Fruit fly (Drosophila melanogaster) whole organism, prepupa: ENCODE data around the gene CG42240.

Experiments used
- Blimp-1 ChIP-seq: fragments of 200-800 bp; sonication (Bioruptor generic); optimal IDR thresholded peaks from 3 replicates; lab custom pipeline; 2017; ENCODE audit warnings: missing biosample characterization, missing genetic modification characterization, mild to moderate bottlenecking, moderate library complexity, missing genetic modification reagents
- CG10631 ChIP-seq: fragments of 200-800 bp; sonication (Bioruptor generic); optimal IDR thresholded peaks from 2 replicates; lab custom pipeline; 2016; ENCODE audit warnings: missing biosample characterization, missing genetic modification characterization
- CG10669 ChIP-seq: fragments of 200-800 bp; sonication (Bioruptor generic); optimal IDR thresholded peaks from 3 replicates; lab custom pipeline; 2018; ENCODE audit warnings: missing biosample characterization, mild to moderate bottlenecking, missing genetic modification characterization, moderate library complexity
- CG11762 ChIP-seq: fragments of 200-800 bp; sonication (Bioruptor generic); optimal IDR thresholded peaks from 3 replicates; lab custom pipeline; 2016; ENCODE audit warnings: missing biosample characterization, missing genetic modification characterization; ENCODE audit not compliant: insufficient read depth
- CG11902 ChIP-seq: fragments of 200-800 bp; sonication (Bioruptor generic); optimal IDR thresholded peaks from 3 replicates; lab custom pipeline; 2016; ENCODE audit warnings: missing biosample characterization, missing genetic modification characterization
- CG15336 ChIP-seq: fragments of 200-800 bp; sonication (Bioruptor generic); IDR thresholded peaks from 2 replicates; pipeline ENCODE4 v1.3.6; 2022; ENCODE audit warnings: missing biosample characterization, missing genetic modification characterization
- CG1621 ChIP-seq: fragments of 200-800 bp; sonication (Bioruptor generic); optimal IDR thresholded peaks from 3 replicates; lab custom pipeline; 2018; ENCODE audit warnings: missing biosample characterization, mild to moderate bottlenecking, missing genetic modification characterization
- CG3032 ChIP-seq: fragments of 200-800 bp; optimal IDR thresholded peaks from 2 replicates; lab custom pipeline; 2019; ENCODE audit warnings: missing biosample characterization, mild to moderate bottlenecking, missing genetic modification characterization, moderate library complexity
- CG32006 ChIP-seq: fragments of 200-800 bp; sonication (Bioruptor generic); optimal IDR thresholded peaks from 3 replicates; lab custom pipeline; 2017; ENCODE audit warnings: missing biosample characterization, mild to moderate bottlenecking, missing genetic modification characterization
- CG34406 ChIP-seq: fragments of 200-800 bp; sonication (Bioruptor generic); optimal IDR thresholded peaks from 3 replicates; lab custom pipeline; 2016; ENCODE audit warnings: missing biosample characterization, missing genetic modification characterization
- CG4318 ChIP-seq: fragments of 200-800 bp; sonication (Bioruptor generic); optimal IDR thresholded peaks from 3 replicates; lab custom pipeline; 2017; ENCODE audit warnings: missing biosample characterization, mild to moderate bottlenecking, missing genetic modification characterization
- CG6808 ChIP-seq: fragments of 200-800 bp; sonication (Bioruptor generic); optimal IDR thresholded peaks from 3 replicates; lab custom pipeline; 2017; ENCODE audit warnings: missing biosample characterization, missing genetic modification characterization, mild to moderate bottlenecking, moderate library complexity, missing genetic modification reagents
- CG7368 ChIP-seq: fragments of 200-800 bp; sonication (Bioruptor generic); optimal IDR thresholded peaks from 3 replicates; lab custom pipeline; 2016; ENCODE audit warnings: missing biosample characterization, missing genetic modification characterization
- CG8319 ChIP-seq: fragments of 200-800 bp; sonication (Bioruptor generic); optimal IDR thresholded peaks from 3 replicates; lab custom pipeline; 2016; ENCODE audit warnings: missing biosample characterization, missing genetic modification characterization
- CG8632 ChIP-seq: fragments of 200-800 bp; sonication (Bioruptor generic); optimal IDR thresholded peaks from 3 replicates; lab custom pipeline; 2016; ENCODE audit warnings: missing biosample characterization, missing genetic modification characterization
- CG9139 ChIP-seq: fragments of 200-800 bp; sonication (Bioruptor generic); optimal IDR thresholded peaks from 3 replicates; lab custom pipeline; 2017; ENCODE audit warnings: missing biosample characterization, mild to moderate bottlenecking, missing genetic modification characterization
- Eip75B ChIP-seq: fragments of 200-800 bp; sonication (Bioruptor generic); optimal IDR thresholded peaks from 3 replicates; lab custom pipeline; 2016; ENCODE audit warnings: missing biosample characterization, missing genetic modification characterization
- Eip78C ChIP-seq: fragments of 200-800 bp; sonication (Bioruptor generic); peaks from one replicate; lab custom pipeline; 2016; ENCODE audit warnings: missing biosample characterization, missing genetic modification characterization
- Eip93F ChIP-seq: fragments of 200-800 bp; sonication (Bioruptor generic); optimal IDR thresholded peaks from 2 replicates; lab custom pipeline; 2016; ENCODE audit warnings: missing biosample characterization, mild to moderate bottlenecking, missing genetic modification characterization
- Gug ChIP-seq: fragments of 200-800 bp; sonication (Bioruptor generic); IDR thresholded peaks from 2 replicates; pipeline ENCODE4 v1.3.6; 2022; ENCODE audit warnings: missing biosample characterization, missing genetic modification characterization
- Hr38 ChIP-seq: sonication (Bioruptor generic); optimal IDR thresholded peaks from 2 replicates; lab custom pipeline; 2016; ENCODE audit warnings: missing biosample characterization, missing genetic modification characterization
- Hr39 ChIP-seq: fragments of 200-800 bp; sonication (Bioruptor generic); optimal IDR thresholded peaks from 2 replicates; lab custom pipeline; 2016; ENCODE audit warnings: missing biosample characterization, missing genetic modification characterization
- Hr4 ChIP-seq: fragments of 200-800 bp; sonication (Bioruptor generic); optimal IDR thresholded peaks from 3 replicates; lab custom pipeline; 2016; ENCODE audit warnings: missing biosample characterization, missing genetic modification characterization
- Met ChIP-seq: fragments of 200-800 bp; sonication (Bioruptor generic); optimal IDR thresholded peaks from 3 replicates; lab custom pipeline; 2016; ENCODE audit warnings: missing biosample characterization, missing genetic modification characterization
- Smox ChIP-seq: fragments of 200-800 bp; sonication (Bioruptor generic); optimal IDR thresholded peaks from 3 replicates; lab custom pipeline; 2016; ENCODE audit warnings: missing biosample characterization, missing genetic modification characterization
- Sox102F ChIP-seq: fragments of 200-800 bp; sonication (Bioruptor generic); optimal IDR thresholded peaks from 2 replicates; lab custom pipeline; 2016; ENCODE audit warnings: missing biosample characterization, mild to moderate bottlenecking, missing genetic modification characterization
- Sox14 ChIP-seq: fragments of 200-800 bp; sonication (Bioruptor generic); optimal IDR thresholded peaks from 3 replicates; lab custom pipeline; 2016; ENCODE audit warnings: missing biosample characterization, missing genetic modification characterization
- achi ChIP-seq: fragments of 200-800 bp; sonication (Bioruptor generic); optimal IDR thresholded peaks from 3 replicates; lab custom pipeline; 2016; ENCODE audit warnings: missing biosample characterization, missing genetic modification characterization
- acj6 ChIP-seq: fragments of 200-800 bp; sonication (Bioruptor generic); optimal IDR thresholded peaks from 3 replicates; lab custom pipeline; 2016; ENCODE audit warnings: missing biosample characterization, missing genetic modification characterization
- dac ChIP-seq: fragments of 200-800 bp; sonication (Bioruptor generic); optimal IDR thresholded peaks from 2 replicates; lab custom pipeline; 2017; ENCODE audit warnings: missing biosample characterization, mild to moderate bottlenecking, missing genetic modification characterization
- dsx ChIP-seq: fragments of 200-800 bp; optimal IDR thresholded peaks from 3 replicates; lab custom pipeline; 2019; ENCODE audit warnings: missing biosample characterization, mild to moderate bottlenecking, missing genetic modification characterization, moderate library complexity; ENCODE audit not compliant: poor library complexity, severe bottlenecking
- eg ChIP-seq: fragments of 200-800 bp; sonication (Bioruptor generic); IDR thresholded peaks from 3 replicates; pipeline ENCODE4 v1.3.6; 2022; ENCODE audit warnings: missing biosample characterization, missing genetic modification characterization
- esn ChIP-seq: fragments of 200-800 bp; sonication (Bioruptor generic); optimal IDR thresholded peaks from 2 replicates; lab custom pipeline; 2016; ENCODE audit warnings: missing biosample characterization, mild to moderate bottlenecking, missing genetic modification characterization, moderate library complexity
- fd59A ChIP-seq: fragments of 200-800 bp; sonication (Bioruptor generic); optimal IDR thresholded peaks from 2 replicates; lab custom pipeline; 2017; ENCODE audit warnings: missing biosample characterization, mild to moderate bottlenecking, missing genetic modification characterization, missing genetic modification reagents
- fd85E ChIP-seq: fragments of 200-800 bp; sonication (Bioruptor generic); optimal IDR thresholded peaks from 3 replicates; lab custom pipeline; 2016; ENCODE audit warnings: missing biosample characterization, missing genetic modification characterization
- fkh ChIP-seq: fragments of 200-800 bp; sonication (Bioruptor generic); optimal IDR thresholded peaks from 3 replicates; lab custom pipeline; 2017; ENCODE audit warnings: missing biosample characterization, mild to moderate bottlenecking, missing genetic modification characterization, moderate library complexity
- lz ChIP-seq: fragments of 200-800 bp; sonication (Bioruptor generic); optimal IDR thresholded peaks from 3 replicates; lab custom pipeline; 2016; ENCODE audit warnings: missing biosample characterization, missing genetic modification characterization
- net ChIP-seq: fragments of 200-800 bp; sonication (Bioruptor generic); optimal IDR thresholded peaks from 3 replicates; lab custom pipeline; 2016; ENCODE audit warnings: missing biosample characterization, missing genetic modification characterization
- pdm3 ChIP-seq: fragments of 200-800 bp; sonication (Bioruptor generic); optimal IDR thresholded peaks from 3 replicates; lab custom pipeline; 2016; ENCODE audit warnings: missing biosample characterization, missing genetic modification characterization
- spab ChIP-seq: fragments of 200-800 bp; sonication (Bioruptor generic); optimal IDR thresholded peaks from 2 replicates; lab custom pipeline; 2017; ENCODE audit warnings: missing biosample characterization, mild to moderate bottlenecking, missing genetic modification characterization, missing genetic modification reagents
- svp ChIP-seq: fragments of 200-800 bp; sonication (Bioruptor generic); peaks from one replicate; lab custom pipeline; 2016; ENCODE audit warnings: missing biosample characterization, missing genetic modification characterization
- topi ChIP-seq: fragments of 200-800 bp; sonication (Bioruptor generic); optimal IDR thresholded peaks from 3 replicates; lab custom pipeline; 2016; ENCODE audit warnings: missing biosample characterization, missing genetic modification characterization
- vri ChIP-seq: fragments of 200-800 bp; sonication (Bioruptor generic); optimal IDR thresholded peaks from 3 replicates; lab custom pipeline; 2016; ENCODE audit warnings: missing biosample characterization, mild to moderate bottlenecking, missing genetic modification characterization

Gene CG42240

DNA sequence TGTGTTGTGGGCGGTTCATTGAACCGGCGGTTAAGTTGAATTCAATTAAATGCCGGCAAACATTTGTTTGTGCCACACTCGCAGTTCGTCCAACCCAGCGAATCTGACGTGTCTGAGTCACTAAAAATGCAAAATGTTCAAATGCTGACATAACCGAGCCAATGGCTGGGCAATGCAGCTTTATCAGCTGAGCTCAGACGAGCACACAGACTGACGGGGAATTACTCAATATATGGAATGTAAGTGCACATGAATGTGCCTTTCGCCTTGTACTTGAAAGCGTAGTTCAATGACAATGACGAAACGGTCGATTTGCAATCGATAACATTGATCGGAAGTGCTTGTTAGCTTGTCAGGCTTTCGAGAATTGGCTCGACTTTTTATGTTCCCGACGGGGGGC, 27.6 kb downstream of the CG42240 start:
- TF ChIP-seq svp (GFP tag; lab: Kevin White, UChicago), result peak; percentile 58
- TF ChIP-seq CG10631 (GFP tag; lab: Kevin White, UChicago), result no peak
- TF ChIP-seq vri (GFP tag; lab: Kevin White, UChicago), result peak; percentile 97

DNA sequence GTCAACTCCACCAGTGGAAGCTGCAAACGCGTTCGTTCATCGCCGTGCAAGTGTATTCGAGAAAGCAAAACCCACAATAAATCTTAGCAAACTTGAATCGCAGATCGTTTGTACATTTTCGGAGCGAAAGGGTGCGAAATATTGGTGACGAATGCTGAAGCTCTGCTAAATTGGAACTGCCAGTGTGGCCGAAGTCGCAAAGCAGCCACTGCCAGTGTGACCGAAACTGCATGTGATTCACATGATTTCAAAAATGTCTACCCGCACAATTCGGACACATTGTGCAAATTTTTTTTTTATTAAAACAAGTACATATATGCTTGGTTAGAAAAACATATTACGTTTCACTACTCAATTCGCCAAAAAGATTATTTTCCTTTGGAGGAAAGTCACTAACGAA, 30.6 kb downstream of the CG42240 start:
- TF ChIP-seq fd85E (GFP tag; lab: Kevin White, UChicago) (no peak), Blimp-1 (GFP tag; lab: Kevin White, UChicago) (no peak), pdm3 (no peak), Sox102F (GFP tag; lab: Kevin White, UChicago) (no peak), topi (GFP tag; lab: Kevin White, UChicago) (no peak), CG10631 (GFP tag; lab: Kevin White, UChicago) (no peak), CG32006 (GFP tag; lab: Kevin White, UChicago) (no peak), CG10669 (GFP tag; lab: Kevin White, UChicago) (no peak), Eip93F (no peak), vri (GFP tag; lab: Kevin White, UChicago) (no peak), dac (GFP tag; lab: Kevin White, UChicago) (no peak), achi (GFP tag; lab: Kevin White, UChicago) (no peak), Smox (GFP tag; lab: Kevin White, UChicago) (no peak), CG8632 (GFP tag; lab: Kevin White, UChicago) (no peak), Gug (GFP tag; lab: Robert Waterston, UW) (no peak), Hr39 (GFP tag; lab: Kevin White, UChicago) (no peak)

DNA sequence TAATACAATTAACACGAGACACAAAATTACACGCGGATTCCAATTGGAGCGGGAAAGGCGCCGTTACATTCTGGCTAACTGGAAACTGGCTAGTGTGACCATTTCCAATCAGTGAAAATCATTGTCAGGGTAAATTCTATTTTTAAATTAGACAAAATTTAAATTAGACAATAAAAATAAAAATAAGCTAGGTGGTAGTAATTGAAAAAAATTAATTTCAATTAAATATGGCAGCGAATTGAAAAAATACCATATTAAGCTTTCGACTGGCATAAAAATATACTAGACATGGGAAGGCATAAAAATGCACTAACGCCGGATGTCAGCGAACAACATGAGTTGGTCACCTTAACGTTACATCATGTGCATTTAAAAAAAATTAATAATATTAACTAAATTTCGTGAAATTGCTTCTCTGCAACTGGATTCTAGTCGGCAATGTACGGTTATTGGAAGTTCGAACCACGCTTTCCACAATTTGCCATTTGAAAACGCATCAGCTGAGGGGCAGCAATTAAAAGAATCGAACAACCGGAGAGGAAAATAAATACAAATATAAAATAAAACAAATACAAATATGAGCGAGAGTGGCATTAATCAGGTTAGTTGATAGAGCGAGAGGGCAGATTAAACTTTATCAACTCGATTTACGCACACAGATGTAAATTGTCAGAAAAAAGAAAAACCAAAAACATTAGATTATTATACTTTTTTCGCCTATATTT, 35.2 kb downstream of the CG42240 start, which contains the start of the genes swa and Marf:
Gene swa (minus strand): TSS at position 77 of the 725 bp plus-strand sequence.
Gene Marf (plus strand): TSS at position 318 of the 725 bp plus-strand sequence.
- TF ChIP-seq Eip78C (GFP tag; lab: Kevin White, UChicago) (peak; percentile 48), vri (GFP tag; lab: Kevin White, UChicago) (peak; percentile 84), CG3032 (tag; lab: Kevin White, UChicago) (no peak), Hr39 (GFP tag; lab: Kevin White, UChicago) (no peak), fkh (GFP tag; lab: Kevin White, UChicago) (peak; percentile 75)

DNA sequence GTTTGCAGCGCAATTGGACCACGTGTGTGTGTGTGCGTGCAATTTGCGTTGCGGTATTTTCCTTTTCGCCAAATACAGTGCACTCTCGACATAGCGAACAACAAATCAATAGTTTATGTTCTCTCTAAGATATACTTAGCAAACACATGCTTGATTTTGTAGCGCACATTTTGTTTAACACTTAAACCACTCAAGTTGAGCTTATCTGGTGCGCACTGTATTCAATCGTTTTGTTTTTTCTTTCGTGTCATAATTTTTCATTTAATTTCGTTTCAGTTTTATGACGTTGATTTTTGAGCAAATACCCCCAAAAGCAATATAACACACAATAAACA, 35.7 kb downstream of the CG42240 start:
- TF ChIP-seq Met (GFP tag; lab: Kevin White, UChicago), result peak; percentile 94
- peak; percentile 89 for TF ChIP-seq net (GFP tag; lab: Kevin White, UChicago)
- TF ChIP-seq dsx, result peak; percentile 57
- peak; percentile 79 for TF ChIP-seq Eip93F
- peak; percentile 98 for TF ChIP-seq eg (GFP tag; lab: Robert Waterston, UW)
- TF ChIP-seq CG8319, result peak; percentile 80
- peak; percentile 81 for TF ChIP-seq CG10669 (GFP tag; lab: Kevin White, UChicago)
- peak; percentile 85 for TF ChIP-seq CG11902 (GFP tag; lab: Kevin White, UChicago)
- peak; percentile 96 for TF ChIP-seq CG15336 (GFP tag; lab: Robert Waterston, UW)
- TF ChIP-seq pdm3, result peak; percentile 94
- TF ChIP-seq achi (GFP tag; lab: Kevin White, UChicago), result peak; percentile 85
- peak; percentile 83 for TF ChIP-seq CG4318 (GFP tag; lab: Kevin White, UChicago)
- TF ChIP-seq Smox (GFP tag; lab: Kevin White, UChicago), result peak; percentile 92
- peak; percentile 95 for TF ChIP-seq Hr4 (GFP tag; lab: Kevin White, UChicago)
- peak; percentile 54 for TF ChIP-seq CG6808
- peak; percentile 85 for TF ChIP-seq CG10631 (GFP tag; lab: Kevin White, UChicago)
- TF ChIP-seq CG9139, result peak; percentile 15
- peak; percentile 69 for TF ChIP-seq CG11762 (GFP tag; lab: Kevin White, UChicago)
- TF ChIP-seq acj6 (GFP tag; lab: Kevin White, UChicago), result peak; percentile 87
- TF ChIP-seq CG34406 (GFP tag; lab: Kevin White, UChicago), result peak; percentile 82
- peak; percentile 88 for TF ChIP-seq Eip75B (GFP tag; lab: Kevin White, UChicago)
- TF ChIP-seq CG7368, result peak; percentile 89
- peak; percentile 78 for TF ChIP-seq CG3032 (tag; lab: Kevin White, UChicago)
- peak; percentile 93 for TF ChIP-seq CG32006 (GFP tag; lab: Kevin White, UChicago)
- peak; percentile 69 for TF ChIP-seq CG1621 (tag; lab: Kevin White, UChicago)
- TF ChIP-seq Hr38, result peak; percentile 83
- TF ChIP-seq lz, result peak; percentile 96
- peak; percentile 60 for TF ChIP-seq fd59A (GFP tag; lab: Kevin White, UChicago)
- peak; percentile 62 for TF ChIP-seq spab (GFP tag; lab: Kevin White, UChicago)
- TF ChIP-seq esn, result peak; percentile 94
- TF ChIP-seq Sox14 (GFP tag; lab: Kevin White, UChicago), result peak; percentile 95
